Fruit fly (Drosophila melanogaster): Measurements from ENCODE around the gene lili.

The lili gene

dm6 chr3R:24778218-24778739, 35.5 kb downstream of the lili start:
- TF ChIP-seq Hr83 (GFP tag; optimal IDR thresholded peaks at IDR 0.05; ENCODE audit: poor library complexity, severe bottlenecking) (no peak), dmrt93B (GFP tag; optimal IDR thresholded peaks at IDR 0.05) (no peak), sv (GFP tag; optimal IDR thresholded peaks at IDR 0.05) (no peak), Jra (GFP tag; optimal IDR thresholded peaks at IDR 0.05) (no peak), foxo (GFP tag; optimal IDR thresholded peaks at IDR 0.05) (no peak), Hnf4 (GFP tag; optimal IDR thresholded peaks at IDR 0.05) (no peak), sage (GFP tag; optimal IDR thresholded peaks at IDR 0.05) (no peak), Dif (GFP tag; optimal IDR thresholded peaks at IDR 0.05; ENCODE audit: partially characterized antibody) (no peak), Mio (GFP tag; optimal IDR thresholded peaks at IDR 0.05) (no peak), brk (GFP tag; optimal IDR thresholded peaks at IDR 0.05) (no peak), N (GFP tag; optimal IDR thresholded peaks at IDR 0.05) (no peak), Dfd (GFP tag; optimal IDR thresholded peaks at IDR 0.05) (no peak), lola (GFP tag; optimal IDR thresholded peaks at IDR 0.05) (no peak), Myc (optimal IDR thresholded peaks at IDR 0.05) (no peak), Hr78 (GFP tag; optimal IDR thresholded peaks at IDR 0.05) (no peak), h (GFP tag; optimal IDR thresholded peaks at IDR 0.05) (no peak)

dm6 chr3R:24777101-24777500, 36.7 kb downstream of the lili start:
- TF ChIP-seq sv (GFP tag; optimal IDR thresholded peaks at IDR 0.05) = no peak
- no peak for TF ChIP-seq brk (GFP tag; optimal IDR thresholded peaks at IDR 0.05)
- no peak for TF ChIP-seq fru (GFP tag; optimal IDR thresholded peaks at IDR 0.05)

- TF ChIP-seq lola (GFP tag; optimal IDR thresholded peaks at IDR 0.05) (no peak), HLH106 (tag; optimal IDR thresholded peaks at IDR 0.05) (no peak), Myc (optimal IDR thresholded peaks at IDR 0.05) (no peak)
These were observed 40.4 kb downstream of the lili start for dm6 chr3R:24773422-24773821.

- no peak for TF ChIP-seq jim (GFP tag; optimal IDR thresholded peaks at IDR 0.05)
- no peak for TF ChIP-seq br (GFP tag; optimal IDR thresholded peaks at IDR 0.05)
- no peak for TF ChIP-seq CG32264 (GFP tag; optimal IDR thresholded peaks at IDR 0.05)
- no peak for TF ChIP-seq Hr83 (GFP tag; optimal IDR thresholded peaks at IDR 0.05; ENCODE audit: poor library complexity, severe bottlenecking)
- no peak for TF ChIP-seq foxo (GFP tag; optimal IDR thresholded peaks at IDR 0.05)
- no peak for TF ChIP-seq CrebA (GFP tag; optimal IDR thresholded peaks at IDR 0.05; ENCODE audit: borderline replicate concordance)
- TF ChIP-seq tai (GFP tag; optimal IDR thresholded peaks at IDR 0.05) = no peak
- TF ChIP-seq dl (GFP tag; optimal IDR thresholded peaks at IDR 0.05; ENCODE audit: insufficient read depth in 1 of 2, partially characterized antibody in 2 of 2) = no peak
- no peak for TF ChIP-seq dmrt93B (GFP tag; optimal IDR thresholded peaks at IDR 0.05)
- TF ChIP-seq GATAd (GFP tag; optimal IDR thresholded peaks at IDR 0.05) = no peak
- no peak for TF ChIP-seq rgr (GFP tag; optimal IDR thresholded peaks at IDR 0.05)
- no peak for TF ChIP-seq usp (GFP tag; optimal IDR thresholded peaks at IDR 0.05)
- no peak for TF ChIP-seq fru (GFP tag; optimal IDR thresholded peaks at IDR 0.05)
- no peak for TF ChIP-seq Dfd (GFP tag; optimal IDR thresholded peaks at IDR 0.05)
- no peak for TF ChIP-seq Rel (GFP tag; optimal IDR thresholded peaks at IDR 0.05)
- no peak for TF ChIP-seq Rel (tag; optimal IDR thresholded peaks at IDR 0.05)
- no peak for TF ChIP-seq Dif (GFP tag; optimal IDR thresholded peaks at IDR 0.05; ENCODE audit: partially characterized antibody)
- no peak for TF ChIP-seq dsf (GFP tag; optimal IDR thresholded peaks at IDR 0.05; ENCODE audit: borderline replicate concordance)
- no peak for TF ChIP-seq brk (GFP tag; optimal IDR thresholded peaks at IDR 0.05)
- no peak for TF ChIP-seq Jra (GFP tag; optimal IDR thresholded peaks at IDR 0.05)
These were observed 40.8 kb downstream of the lili start for dm6 chr3R:24773016-24773415.

- TF ChIP-seq HLH106 (tag; optimal IDR thresholded peaks at IDR 0.05) (peak; percentile 23), Dfd (GFP tag; optimal IDR thresholded peaks at IDR 0.05) (no peak), OdsH (GFP tag; optimal IDR thresholded peaks at IDR 0.05) (peak; percentile 51), sage (GFP tag; optimal IDR thresholded peaks at IDR 0.05) (no peak), rgr (GFP tag; optimal IDR thresholded peaks at IDR 0.05) (peak; percentile 50), Rel (GFP tag; optimal IDR thresholded peaks at IDR 0.05) (no peak), Rel (tag; optimal IDR thresholded peaks at IDR 0.05) (peak; percentile 87), dl (GFP tag; optimal IDR thresholded peaks at IDR 0.05; ENCODE audit: insufficient read depth in 1 of 2, partially characterized antibody in 2 of 2) (peak in 1 of 2 experiments; percentile 52), ey (GFP tag; optimal IDR thresholded peaks at IDR 0.05) (peak; percentile 38), pan (optimal IDR thresholded peaks at IDR 0.05) (no peak), Hnf4 (GFP tag; optimal IDR thresholded peaks at IDR 0.05) (peak; percentile 5), h (GFP tag; optimal IDR thresholded peaks at IDR 0.05) (peak; percentile 50), GATAd (GFP tag; optimal IDR thresholded peaks at IDR 0.05) (no peak), Hr78 (GFP tag; optimal IDR thresholded peaks at IDR 0.05) (no peak), Dif (GFP tag; optimal IDR thresholded peaks at IDR 0.05; ENCODE audit: partially characterized antibody) (peak; percentile 3), dsf (GFP tag; optimal IDR thresholded peaks at IDR 0.05; ENCODE audit: borderline replicate concordance) (no peak), foxo (GFP tag; optimal IDR thresholded peaks at IDR 0.05) (peak in 1 of 2 experiments; percentile 69), fru (GFP tag; optimal IDR thresholded peaks at IDR 0.05) (peak; percentile 71), CrebA (GFP tag; optimal IDR thresholded peaks at IDR 0.05; ENCODE audit: borderline replicate concordance) (no peak), woc (GFP tag; optimal IDR thresholded peaks at IDR 0.05) (no peak), brk (GFP tag; optimal IDR thresholded peaks at IDR 0.05) (peak; percentile 11)
These were observed 42.3 kb downstream of the lili start, which contains the start of gene CG42331 for dm6 chr3R:24771273-24772231. TSS of gene CG42331 (plus strand) at chr3R:24772181.
